Worm (Caenorhabditis elegans) whole organism, L4 larva: ENCODE data around the gene F10E7.6.
A peak's percentile ranks its signal among the peaks of the same experiment; 100 is the strongest.

Source experiments
- F37D6.2 ChIP-seq: sonication (generic microtip); optimal IDR thresholded peaks from 2 replicates; lab custom pipeline; 2016; ENCODE audit warnings: mild to moderate bottlenecking, missing genetic modification characterization, missing compliant biosample characterization
- F49E8.2 ChIP-seq: sonication (generic microtip); optimal IDR thresholded peaks from 2 replicates; lab custom pipeline; 2016; ENCODE audit warnings: missing compliant biosample characterization, mild to moderate bottlenecking, missing genetic modification characterization, borderline replicate concordance
- R02D3.7 ChIP-seq: fragments of 150-350 bp; sonication (generic microtip); optimal IDR thresholded peaks from 3 replicates; lab custom pipeline; 2014; ENCODE audit warnings: missing biosample characterization, missing genetic modification characterization
- T20F7.1 ChIP-seq: fragments of 200-800 bp; sonication (Bioruptor generic); optimal IDR thresholded peaks from 2 replicates; lab custom pipeline; 2018; ENCODE audit warnings: mild to moderate bottlenecking, missing genetic modification characterization, missing compliant biosample characterization
- T26A8.4 ChIP-seq: fragments of 200-800 bp; sonication (Bioruptor generic); IDR thresholded peaks from 2 replicates; pipeline ENCODE4 v1.3.6; 2022; ENCODE audit warnings: missing genetic modification characterization, missing compliant biosample characterization
- ZK337.2 ChIP-seq: fragments of 200-800 bp; sonication (Bioruptor generic); IDR thresholded peaks from 2 replicates; pipeline ENCODE4 v1.3.6; 2022; ENCODE audit warnings: missing genetic modification reagents, missing genetic modification characterization, missing compliant biosample characterization
- aha-1 ChIP-seq: fragments of 150-350 bp; peaks from one replicate; lab custom pipeline; 2014; ENCODE audit warnings: missing biosample characterization, missing genetic modification characterization
- ama-1 ChIP-seq: fragments of 150-350 bp; optimal IDR thresholded peaks from 2 replicates; lab custom pipeline; 2014; ENCODE audit warnings: inconsistent platforms, mixed read lengths
- arid-1 ChIP-seq: fragments of 200-800 bp; sonication (Bioruptor generic); conservative IDR thresholded peaks from 2 replicates; pipeline ENCODE4 v1.3.6; 2022; ENCODE audit warnings: missing genetic modification reagents, missing genetic modification characterization, missing compliant biosample characterization
- ceh-20 ChIP-seq: fragments of 200-800 bp; sonication (Bioruptor generic); IDR thresholded peaks from 2 replicates; pipeline ENCODE4 v1.3.6; 2022; ENCODE audit warnings: missing genetic modification reagents, missing genetic modification characterization, missing compliant biosample characterization
- daf-12 ChIP-seq: fragments of 150-350 bp; optimal IDR thresholded peaks from 2 replicates; lab custom pipeline; 2014; ENCODE audit warnings: missing biosample characterization, missing genetic modification reagents, missing genetic modification characterization
- daf-16 ChIP-seq, 3 experiments: sonication (generic microtip); optimal IDR thresholded peaks; 2 replicates each; lab custom pipeline; 2016 to 2017; ENCODE audit warnings: missing genetic modification characterization in 3 of 3, missing genetic modification reagents in 3 of 3, mild to moderate bottlenecking in 2 of 3, missing compliant biosample characterization in 2 of 3, missing biosample characterization in 1 of 3, moderate library complexity in 1 of 3
- daf-8 ChIP-seq: fragments of 200-800 bp; sonication (Bioruptor generic); IDR thresholded peaks from 2 replicates; pipeline ENCODE4 v1.3.6; 2022; ENCODE audit warnings: missing genetic modification characterization, missing compliant biosample characterization
- dpl-1 ChIP-seq: fragments of 150-350 bp; optimal IDR thresholded peaks from 2 replicates; lab custom pipeline; 2014; ENCODE audit warnings: missing biosample characterization, missing genetic modification reagents, missing genetic modification characterization
- duxl-1 ChIP-seq: sonication (generic microtip); optimal IDR thresholded peaks from 2 replicates; lab custom pipeline; 2016; ENCODE audit warnings: mild to moderate bottlenecking, missing genetic modification characterization, moderate library complexity, missing compliant biosample characterization; ENCODE audit not compliant: poor library complexity
- dve-1 ChIP-seq: sonication (generic microtip); optimal IDR thresholded peaks from 2 replicates; lab custom pipeline; 2017; ENCODE audit warnings: antibody characterized with exemption, mild to moderate bottlenecking, missing genetic modification characterization, missing compliant biosample characterization; ENCODE audit not compliant: insufficient read depth
- egl-27 ChIP-seq: sonication (generic microtip); optimal IDR thresholded peaks from 3 replicates; lab custom pipeline; 2017; ENCODE audit warnings: missing biosample characterization, missing genetic modification reagents, missing genetic modification characterization
- fkh-10 ChIP-seq: fragments of 150-350 bp; optimal IDR thresholded peaks from 2 replicates; lab custom pipeline; 2014; ENCODE audit warnings: missing biosample characterization, missing genetic modification reagents, missing genetic modification characterization
- hif-1 ChIP-seq, 2 experiments: sonication (generic microtip); optimal IDR thresholded peaks; 2 replicates each; lab custom pipeline; 2016 to 2017; ENCODE audit warnings: missing compliant biosample characterization in 2 of 2, missing genetic modification characterization in 2 of 2, missing genetic modification reagents in 2 of 2, missing genotype in 2 of 2, mild to moderate bottlenecking in 1 of 2
- lin-13 ChIP-seq: fragments of 150-350 bp; optimal IDR thresholded peaks from 2 replicates; lab custom pipeline; 2014; ENCODE audit warnings: missing biosample characterization, missing genetic modification reagents, missing genetic modification characterization
- lir-3 ChIP-seq: sonication (generic microtip); optimal IDR thresholded peaks from 2 replicates; lab custom pipeline; 2016; ENCODE audit warnings: mild to moderate bottlenecking, missing genetic modification characterization, missing compliant biosample characterization
- lsy-2 ChIP-seq, 2 experiments: fragments of 150-350 bp in 1 of 2; sonication (generic microtip) in 1 of 2; optimal IDR thresholded peaks; 2 replicates each; lab custom pipeline; 2014 to 2017; ENCODE audit warnings: missing biosample characterization in 2 of 2, missing genetic modification characterization in 2 of 2
- madf-5 ChIP-seq, 2 experiments: fragments of 200-800 bp; sonication (Bioruptor generic); IDR thresholded peaks; 2 replicates each; pipeline ENCODE4 v1.3.6; 2022; ENCODE audit warnings: missing compliant biosample characterization in 2 of 2, missing genetic modification characterization in 2 of 2
- mdl-1 ChIP-seq, 2 experiments: fragments of 150-350 bp in 1 of 2; sonication (generic microtip) in 1 of 2; optimal IDR thresholded peaks; 2 replicates each; lab custom pipeline; 2014 to 2017; ENCODE audit warnings: missing biosample characterization in 2 of 2, missing genetic modification characterization in 2 of 2
- mep-1 ChIP-seq: fragments of 150-350 bp; sonication (generic microtip); optimal IDR thresholded peaks from 3 replicates; lab custom pipeline; 2014; ENCODE audit warnings: missing biosample characterization, missing genetic modification characterization
- mxl-3 ChIP-seq: fragments of 200-800 bp; sonication (Bioruptor generic); optimal IDR thresholded peaks from 2 replicates; lab custom pipeline; 2018; ENCODE audit warnings: mild to moderate bottlenecking, missing genetic modification characterization, missing compliant biosample characterization
- nhr-25 ChIP-seq: sonication (generic microtip); optimal IDR thresholded peaks from 2 replicates; lab custom pipeline; 2017; ENCODE audit warnings: missing genetic modification characterization, mild to moderate bottlenecking, missing compliant biosample characterization, antibody characterized with exemption, moderate library complexity, borderline replicate concordance; ENCODE audit not compliant: insufficient read depth
- nhr-28 ChIP-seq: fragments of 150-350 bp; optimal IDR thresholded peaks from 2 replicates; lab custom pipeline; 2014; ENCODE audit warnings: missing biosample characterization, missing genetic modification characterization
- nhr-48 ChIP-seq: sonication (generic microtip); optimal IDR thresholded peaks from 2 replicates; lab custom pipeline; 2016; ENCODE audit warnings: mild to moderate bottlenecking, missing genetic modification characterization, missing compliant biosample characterization
- nhr-77 ChIP-seq: fragments of 150-350 bp; optimal IDR thresholded peaks from 2 replicates; lab custom pipeline; 2014; ENCODE audit warnings: missing biosample characterization, missing genetic modification characterization
- pqm-1 ChIP-seq: sonication (generic microtip); optimal IDR thresholded peaks from 2 replicates; lab custom pipeline; 2017; ENCODE audit warnings: missing biosample characterization, missing genetic modification characterization
- saeg-2 ChIP-seq: fragments of 200-800 bp; sonication (Bioruptor generic); IDR thresholded peaks from 2 replicates; pipeline ENCODE4 v1.3.6; 2022; ENCODE audit warnings: missing genetic modification reagents, missing genetic modification characterization, missing compliant biosample characterization
- set-16 ChIP-seq: fragments of 200-800 bp; sonication (Bioruptor generic); IDR thresholded peaks from 2 replicates; pipeline ENCODE4 v1.3.6; 2022; ENCODE audit warnings: missing genetic modification reagents, missing genetic modification characterization, missing compliant biosample characterization
- snpc-4 ChIP-seq: fragments of 150-350 bp; optimal IDR thresholded peaks from 2 replicates; lab custom pipeline; 2014; ENCODE audit warnings: missing biosample characterization, missing genetic modification characterization
- spr-3 ChIP-seq: fragments of 200-800 bp; sonication (Bioruptor generic); optimal IDR thresholded peaks from 2 replicates; lab custom pipeline; 2018; ENCODE audit warnings: mild to moderate bottlenecking, missing genetic modification characterization, missing compliant biosample characterization
- tag-97 ChIP-seq: fragments of 200-800 bp; sonication (Bioruptor generic); IDR thresholded peaks from 2 replicates; pipeline ENCODE4 v1.3.6; 2022; ENCODE audit warnings: missing genetic modification characterization, missing compliant biosample characterization
- unc-130 ChIP-seq: sonication (generic microtip); optimal IDR thresholded peaks from 2 replicates; lab custom pipeline; 2016; ENCODE audit warnings: missing genetic modification reagents, missing genetic modification characterization, missing compliant biosample characterization
- unc-62 ChIP-seq, 3 experiments: fragments of 150-350 bp in 1 of 3; sonication (generic microtip); optimal IDR thresholded peaks in 2 of 3; peaks in 1 of 3; 1 replicate in 1 of 3; 2 replicates in 2 of 3; lab custom pipeline; 2014 to 2017; ENCODE audit warnings: missing biosample characterization in 3 of 3, missing genetic modification characterization in 3 of 3, missing genetic modification reagents in 3 of 3, missing genotype in 1 of 3
- vab-7 ChIP-seq: fragments of 200-800 bp; sonication (Bioruptor generic); IDR thresholded peaks from 2 replicates; pipeline ENCODE4 v1.3.6; 2022; ENCODE audit warnings: missing genetic modification reagents, missing genetic modification characterization, missing compliant biosample characterization
- zfp-3 ChIP-seq: fragments of 200-800 bp; sonication (Bioruptor generic); conservative IDR thresholded peaks from 2 replicates; pipeline ENCODE4 v1.3.6; 2022; ENCODE audit warnings: missing genetic modification reagents, missing genetic modification characterization, missing compliant biosample characterization
- zip-2 ChIP-seq: fragments of 150-350 bp; optimal IDR thresholded peaks from 2 replicates; lab custom pipeline; 2014; ENCODE audit warnings: missing biosample characterization, missing genetic modification characterization

Gene F10E7.6

DNA sequence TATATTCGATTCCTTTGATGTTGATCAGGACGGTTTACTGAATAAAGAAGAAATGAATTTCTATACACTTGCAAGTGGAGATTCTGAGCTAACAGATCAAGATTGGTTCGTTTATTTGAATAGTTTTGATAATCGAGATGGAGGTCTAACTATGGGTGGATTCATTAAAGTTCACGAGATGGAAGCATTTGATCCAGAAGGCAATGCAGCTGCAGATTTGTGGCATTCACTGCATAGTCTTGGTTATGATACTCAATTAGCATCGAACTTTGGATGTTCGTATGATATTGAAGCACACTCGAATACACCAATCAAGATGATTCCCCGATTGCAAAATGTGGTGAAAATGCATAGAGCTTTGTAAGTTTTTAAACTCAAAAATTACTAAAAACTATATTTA lies 16.9 kb upstream of the F10E7.6 start:
- TF ChIP-seq set-16 (GFP tag; lab: Robert Waterston, UW) (no peak), daf-16 (GFP tag; optimal IDR thresholded peaks at IDR 0.05; lab: Kevin White, UChicago) (no peak), daf-16 (tag; optimal IDR thresholded peaks at IDR 0.05; lab: Kevin White, UChicago) (no peak), nhr-48 (tag; lab: Kevin White, UChicago) (no peak), egl-27 (tag; lab: Kevin White, UChicago) (no peak), vab-7 (GFP tag; lab: Robert Waterston, UW) (no peak), lin-13 (GFP tag; lab: Kevin White, UChicago) (no peak), fkh-10 (GFP tag; lab: Kevin White, UChicago) (no peak), duxl-1 (tag; lab: Kevin White, UChicago) (no peak), T20F7.1 (GFP tag; lab: Kevin White, UChicago) (no peak), ceh-20 (GFP tag; lab: Robert Waterston, UW) (no peak), nhr-25 (tag; lab: Kevin White, UChicago) (no peak), mep-1 (tag; lab: Kevin White, UChicago) (no peak), nhr-77 (tag; lab: Kevin White, UChicago) (no peak), mdl-1 (tag; optimal IDR thresholded peaks at IDR 0.05; lab: Kevin White, UChicago) (no peak), zip-2 (tag; lab: Kevin White, UChicago) (no peak), pqm-1 (tag; lab: Kevin White, UChicago) (no peak), R02D3.7 (tag; lab: Kevin White, UChicago) (no peak), dve-1 (tag; lab: Kevin White, UChicago) (no peak), ama-1 (no peak), spr-3 (GFP tag; lab: Kevin White, UChicago) (no peak)

DNA sequence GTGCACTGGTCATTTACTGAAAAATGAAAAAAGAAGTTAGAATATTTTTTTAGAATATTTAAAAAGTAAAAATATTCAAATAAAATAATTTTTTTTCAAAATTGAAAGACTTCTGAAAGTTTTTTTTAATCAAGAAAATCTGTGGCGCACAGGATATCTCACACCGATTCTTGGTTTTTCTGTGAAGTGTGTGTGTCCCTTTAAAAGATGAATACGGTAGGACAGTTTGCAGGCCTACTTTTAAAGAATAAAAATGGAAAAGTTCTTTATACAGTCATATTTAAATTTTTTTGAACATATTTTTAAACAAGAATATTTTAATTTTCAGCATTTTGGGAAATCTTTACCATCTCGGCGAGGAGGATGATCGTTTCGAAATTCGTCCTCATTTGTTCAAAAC lies 14.3 kb upstream of the F10E7.6 start, which contains the start of gene mct-5:
Gene mct-5, minus strand, starts transcription at position 16 of the 400 bp plus-strand sequence.
- no peak for TF ChIP-seq aha-1
- TF ChIP-seq mdl-1 (tag; optimal IDR thresholded peaks at IDR 0.05; lab: Kevin White, UChicago) = no peak
- TF ChIP-seq nhr-28 (tag; lab: Kevin White, UChicago) = no peak
- no peak for TF ChIP-seq arid-1
- no peak for TF ChIP-seq snpc-4 (tag; lab: Kevin White, UChicago)
- no peak for TF ChIP-seq daf-12
- TF ChIP-seq, all 104 proteins: peak for 0

DNA sequence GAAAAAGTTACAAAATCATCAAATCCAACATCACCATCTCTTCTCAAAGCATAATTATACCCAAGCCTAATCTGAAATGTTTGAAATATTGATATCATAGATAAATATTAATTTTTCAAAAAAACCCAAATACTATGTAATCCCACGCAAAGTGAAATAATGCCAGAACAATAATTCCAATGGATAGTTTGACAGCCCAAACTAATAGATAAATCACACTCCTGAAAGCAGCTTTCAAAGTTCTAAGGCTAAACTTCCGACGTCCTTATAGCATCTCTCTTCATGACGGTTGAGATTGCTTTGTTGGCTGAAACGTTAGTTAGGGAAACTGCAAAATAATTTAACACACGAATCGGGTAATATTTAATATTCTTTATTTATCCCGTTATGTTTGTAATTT lies 13.6 kb upstream of the F10E7.6 start:
- TF ChIP-seq lsy-2 (tag; optimal IDR thresholded peaks at IDR 0.05; lab: Kevin White, UChicago) = peak in 1 of 2 experiments; percentile 10
- TF ChIP-seq tag-97 (GFP tag; lab: Robert Waterston, UW) = no peak
- TF ChIP-seq lir-3 (tag; lab: Kevin White, UChicago) = no peak
- TF ChIP-seq unc-130 (GFP tag; lab: Kevin White, UChicago) = no peak
- TF ChIP-seq F37D6.2 (tag; lab: Kevin White, UChicago) = no peak
- no peak for TF ChIP-seq T26A8.4 (GFP tag; lab: Robert Waterston, UW)
- TF ChIP-seq ZK337.2 (GFP tag; lab: Robert Waterston, UW) = no peak
- no peak for TF ChIP-seq F49E8.2 (tag; lab: Kevin White, UChicago)
- no peak for TF ChIP-seq dpl-1 (GFP tag; lab: Kevin White, UChicago)
- no peak for TF ChIP-seq saeg-2 (GFP tag; lab: Robert Waterston, UW)
- 0 out of 4 replicates have a peak, but pooled peaks of 1 of the 2 experiments have one; percentile 3 for TF ChIP-seq madf-5 (GFP tag; IDR thresholded peaks at IDR 0.05; lab: Robert Waterston, UW)
- no peak for TF ChIP-seq daf-8
- peak; percentile 63 for TF ChIP-seq ama-1
- peak in 1 of 2 experiments; percentile 31 for TF ChIP-seq hif-1 (tag; optimal IDR thresholded peaks at IDR 0.05; lab: Kevin White, UChicago)
- TF ChIP-seq unc-62 (GFP tag; optimal IDR thresholded peaks at IDR 0.05 in 1 of 2; lab: Kevin White, UChicago) = peak in 1 of 2 experiments; percentile 96
- no peak for TF ChIP-seq unc-62 (tag; optimal IDR thresholded peaks at IDR 0.05; lab: Kevin White, UChicago)
- TF ChIP-seq daf-16 (GFP tag; optimal IDR thresholded peaks at IDR 0.05; lab: Kevin White, UChicago) = no peak
- no peak for TF ChIP-seq daf-16 (tag; optimal IDR thresholded peaks at IDR 0.05; lab: Kevin White, UChicago)
- TF ChIP-seq zfp-3 = peak; percentile 74; the same call in 1 of the 2 replicates
- TF ChIP-seq mxl-3 = no peak
- TF ChIP-seq T20F7.1 (GFP tag; lab: Kevin White, UChicago) = peak; percentile 38
